Worm (Caenorhabditis elegans): ENCODE data around the gene T01D1.5.

DNA sequence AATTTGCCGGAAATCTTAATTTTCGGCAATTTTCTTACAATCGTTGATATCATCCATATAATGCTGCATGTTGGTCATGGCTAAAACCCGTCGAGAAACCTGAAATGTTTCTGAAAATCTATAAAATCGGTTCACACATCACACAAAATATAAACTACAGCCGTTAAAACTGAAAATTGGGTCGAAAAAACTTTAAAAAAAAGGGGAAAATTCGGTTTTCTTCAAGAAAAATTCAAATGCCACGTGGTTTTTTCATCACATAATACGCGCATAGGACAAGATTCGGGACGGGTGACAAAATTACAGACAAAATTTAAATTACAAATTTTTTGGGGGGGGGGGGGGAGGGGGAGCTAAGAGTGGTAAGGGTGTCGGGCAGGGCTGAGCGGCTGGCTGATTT is 43.8 kb upstream of the T01D1.5 start, which contains the start of gene Y43H11AL.1:
- TF ChIP-seq elt-2 (tag; optimal IDR thresholded peaks at IDR 0.05) (no peak), pha-4 (tag; optimal IDR thresholded peaks at IDR 0.05) (no peak), pros-1 (tag; optimal IDR thresholded peaks at IDR 0.05) (no peak), ref-2 (tag; optimal IDR thresholded peaks at IDR 0.05) (no peak)

Measured in whole organism, late embryonic.